Worm (Caenorhabditis elegans) whole organism, L3 larva: ENCODE measurements around the gene T05A8.2.

Source experiments
- fos-1 ChIP-seq: fragments of 150-350 bp; optimal IDR thresholded peaks from 2 replicates; lab custom pipeline; 2014; ENCODE audit warnings: missing biosample characterization, missing genetic modification characterization
- nhr-12 ChIP-seq: fragments of 150-350 bp; optimal IDR thresholded peaks from 2 replicates; lab custom pipeline; 2014; ENCODE audit warnings: missing biosample characterization, missing genetic modification characterization
- pqm-1 ChIP-seq: fragments of 150-350 bp; optimal IDR thresholded peaks from 2 replicates; lab custom pipeline; 2017; ENCODE audit warnings: missing biosample characterization, missing genetic modification characterization, inconsistent platforms
- unc-39 ChIP-seq: sonication (generic microtip); optimal IDR thresholded peaks from 4 replicates; lab custom pipeline; 2017; ENCODE audit warnings: missing biosample characterization, missing genetic modification characterization
- ztf-11 ChIP-seq: fragments of 150-350 bp; optimal IDR thresholded peaks from 2 replicates; lab custom pipeline; 2014; ENCODE audit warnings: missing biosample characterization, missing genetic modification characterization

ce11 chrII:2695079-2695478 is 15.7 kb downstream of the T05A8.2 start:
- TF ChIP-seq ztf-11 (tag; lab: Kevin White, UChicago) (no peak), unc-39 (no peak), pqm-1 (tag; lab: Kevin White, UChicago) (no peak), fos-1 (tag; lab: Kevin White, UChicago) (no peak), nhr-12 (no peak)
